Fruit fly (Drosophila melanogaster) whole organism: Measurements from ENCODE around the gene CG7573.

Experiments
- CG8478 ChIP-seq: fragments of >200 bp; optimal IDR thresholded peaks from 2 replicates; lab custom pipeline; 2018; ENCODE audit warnings: inconsistent platforms
- pan ChIP-seq: fragments of >200 bp; optimal IDR thresholded peaks from 2 replicates; lab custom pipeline; 2017
- psq ChIP-seq: fragments of >200 bp; optimal IDR thresholded peaks from 2 replicates; lab custom pipeline; 2017

DNA sequence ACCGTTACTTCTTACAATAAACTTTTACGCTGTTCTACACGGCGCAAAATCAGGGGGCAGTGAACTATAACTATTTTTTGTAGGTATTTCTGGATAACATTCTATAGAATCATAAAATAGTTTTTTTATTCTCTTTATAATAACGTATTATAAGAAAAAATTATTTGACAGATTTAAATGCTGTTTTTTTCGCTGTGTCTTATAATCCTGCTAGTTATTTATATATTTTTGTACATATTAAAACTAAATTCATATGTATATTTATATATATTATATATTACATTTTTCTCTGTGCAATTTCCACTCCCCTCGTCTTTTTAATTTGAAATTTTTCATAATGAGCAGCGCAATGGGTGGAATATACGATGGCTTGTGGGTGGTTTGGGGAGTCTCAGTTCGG, 819 bp upstream of the CG7573 start:
- TF ChIP-seq psq (lab: Kevin White, UChicago) (no peak), CG8478 (lab: Kevin White, UChicago) (no peak), pan (lab: Kevin White, UChicago) (no peak)
